Fruit fly (Drosophila melanogaster): Measurements from ENCODE around the gene Marcal1.

The Marcal1 gene

dm6 chr2L:5000287-5000871 is 45.1 kb downstream of the Marcal1 start:
- TF ChIP-seq kni (GFP tag; optimal IDR thresholded peaks at IDR 0.05) (peak; percentile 78), CG9727 (GFP tag; optimal IDR thresholded peaks at IDR 0.05) (peak; percentile 93), her (GFP tag; optimal IDR thresholded peaks at IDR 0.05) (peak; percentile 46), sqz (GFP tag; optimal IDR thresholded peaks at IDR 0.05) (peak; percentile 76), run (tag; optimal IDR thresholded peaks at IDR 0.05) (peak; percentile 27), klu (GFP tag; IDR thresholded peaks at IDR 0.05) (peak; percentile 70; the same call in 1 of the 2 replicates), CHES-1-like (GFP tag; optimal IDR thresholded peaks at IDR 0.05) (peak; percentile 58), MTF-1 (GFP tag; optimal IDR thresholded peaks at IDR 0.05; ENCODE audit: borderline replicate concordance) (peak; percentile 28), Dfd (GFP tag; optimal IDR thresholded peaks at IDR 0.05) (no peak), CG30431 (GFP tag; optimal IDR thresholded peaks at IDR 0.05) (peak; percentile 86), jigr1 (GFP tag; IDR thresholded peaks at IDR 0.05) (no peak), sens-2 (GFP tag; IDR thresholded peaks at IDR 0.05) (peak; percentile 60), ara (GFP tag; IDR thresholded peaks at IDR 0.05) (peak; percentile 80), CG6689 (GFP tag; IDR thresholded peaks at IDR 0.05) (peak; percentile 78), CG2202 (tag; optimal IDR thresholded peaks at IDR 0.05) (peak; percentile 85), sd (tag; optimal IDR thresholded peaks at IDR 0.05) (peak; percentile 53), CG2678 (tag; optimal IDR thresholded peaks at IDR 0.05) (peak; percentile 90), CG13624 (GFP tag; optimal IDR thresholded peaks at IDR 0.05) (peak; percentile 57), dysf (GFP tag; IDR thresholded peaks at IDR 0.05) (peak; percentile 86), CG15601 (tag; optimal IDR thresholded peaks at IDR 0.05) (peak; percentile 79), Aef1 (GFP tag; IDR thresholded peaks at IDR 0.05) (peak; percentile 59), CG31441 (GFP tag; IDR thresholded peaks at IDR 0.05) (peak; percentile 87), CG11695 (GFP tag; IDR thresholded peaks at IDR 0.05) (peak; percentile 86), crol (GFP tag; IDR thresholded peaks at IDR 0.05) (no peak), Adf1 (GFP tag; IDR thresholded peaks at IDR 0.05) (peak; percentile 51), CG31388 (GFP tag; optimal IDR thresholded peaks at IDR 0.05) (no peak), Lhr (GFP tag; optimal IDR thresholded peaks at IDR 0.05) (peak; percentile 40), Usf (GFP tag; optimal IDR thresholded peaks at IDR 0.05) (peak; percentile 64), pho (GFP tag; optimal IDR thresholded peaks at IDR 0.05) (peak; percentile 48), hkb (optimal IDR thresholded peaks at IDR 0.05) (no peak), hkb (GFP tag; IDR thresholded peaks at IDR 0.05) (peak; percentile 85), peb (GFP tag; IDR thresholded peaks at IDR 0.05) (peak; percentile 78), CG13894 (tag; optimal IDR thresholded peaks at IDR 0.05) (peak; percentile 67), chn (GFP tag; optimal IDR thresholded peaks at IDR 0.05) (peak; percentile 79), caup (GFP tag; optimal IDR thresholded peaks at IDR 0.05; ENCODE audit: severe bottlenecking) (peak; percentile 81), Abd-B (GFP tag; optimal IDR thresholded peaks at IDR 0.05) (peak; percentile 68), unc-4 (GFP tag; IDR thresholded peaks at IDR 0.05; ENCODE audit: partially characterized antibody) (no peak), E2f2 (GFP tag; IDR thresholded peaks at IDR 0.05) (peak; percentile 63), ci (GFP tag; IDR thresholded peaks at IDR 0.05) (peak; percentile 84), luna (GFP tag; optimal IDR thresholded peaks at IDR 0.05) (no peak), nerfin-2 (GFP tag; IDR thresholded peaks at IDR 0.05; ENCODE audit: partially characterized antibody) (no peak), CG43689 (GFP tag; IDR thresholded peaks at IDR 0.05) (no peak), sna (GFP tag; IDR thresholded peaks at IDR 0.05; ENCODE audit: partially characterized antibody) (no peak), Gsc (GFP tag; IDR thresholded peaks at IDR 0.05) (peak; percentile 50), CG10543 (GFP tag; optimal IDR thresholded peaks at IDR 0.05) (peak; percentile 75), org-1 (GFP tag; optimal IDR thresholded peaks at IDR 0.05) (peak; percentile 78), Pdp1 (GFP tag; optimal IDR thresholded peaks at IDR 0.05) (peak; percentile 56 to 85), CG6791 (GFP tag; IDR thresholded peaks at IDR 0.05; ENCODE audit: partially characterized antibody) (peak; percentile 26; the same call in 1 of the 3 replicates), CG14014 (GFP tag; IDR thresholded peaks at IDR 0.05) (peak; percentile 78), Dll (GFP tag; IDR thresholded peaks at IDR 0.05; ENCODE audit: partially characterized antibody) (no peak)

Data from whole organism, embryonic.